Worm (Caenorhabditis elegans) whole organism, L4/young adult: ENCODE results near the gene F37C4.6.

Experiments used
- W03F9.2 ChIP-seq: fragments of 150-350 bp; optimal IDR thresholded peaks from 2 replicates; lab custom pipeline; 2014; ENCODE audit warnings: missing biosample characterization, missing genetic modification characterization
- dao-5 ChIP-seq: sonication (generic microtip); optimal IDR thresholded peaks from 2 replicates; lab custom pipeline; 2016; ENCODE audit warnings: missing genotype, missing genetic modification characterization, moderate library complexity, missing compliant biosample characterization
- him-1 ChIP-seq: sonication (generic microtip); optimal IDR thresholded peaks from 2 replicates; lab custom pipeline; 2016; ENCODE audit warnings: missing genotype, missing genetic modification reagents, missing genetic modification characterization, missing compliant biosample characterization

- TF ChIP-seq him-1 (no peak), dao-5 (tag; lab: Kevin White, UChicago) (no peak), W03F9.2 (tag; lab: Kevin White, UChicago) (no peak)
Measured at ce11 chrIV:3874417-3874816, 3.7 kb downstream of the F37C4.6 start.
